Worm (Caenorhabditis elegans): Measurements from ENCODE around the gene tag-191.

DNA sequence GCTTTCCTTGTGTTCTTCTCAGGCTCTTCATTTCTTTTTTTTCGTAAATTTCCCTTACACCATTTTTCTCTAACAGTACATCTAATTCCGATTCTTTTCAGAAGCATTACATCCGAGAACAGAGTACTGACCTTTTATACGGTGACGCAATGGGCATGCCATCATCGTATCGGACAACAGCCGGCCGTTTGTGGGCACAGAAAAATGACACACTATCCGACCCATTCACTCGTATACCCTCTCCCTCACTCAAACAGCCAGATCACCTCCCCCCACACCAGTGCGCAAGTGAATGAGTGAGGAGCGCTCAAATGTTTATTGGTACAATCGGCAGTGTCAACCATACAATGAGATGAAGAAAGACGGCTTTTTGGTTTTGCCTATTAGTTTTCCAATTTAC lies 35.0 kb downstream of the tag-191 start, which contains the start of gene R02D5.24:
- TF ChIP-seq nhr-12 (tag; optimal IDR thresholded peaks at IDR 0.05) (no peak), R02D3.7 (tag; optimal IDR thresholded peaks at IDR 0.05) (no peak), aly-2 (tag; optimal IDR thresholded peaks at IDR 0.05) (no peak), fos-1 (tag; optimal IDR thresholded peaks at IDR 0.05) (no peak), snpc-4 (tag; optimal IDR thresholded peaks at IDR 0.05) (no peak), ceh-82 (tag; optimal IDR thresholded peaks at IDR 0.05) (no peak), nhr-11 (tag; optimal IDR thresholded peaks at IDR 0.05) (no peak), mdl-1 (tag; optimal IDR thresholded peaks at IDR 0.05) (no peak), nhr-21 (tag; optimal IDR thresholded peaks at IDR 0.05) (no peak), lsy-2 (tag; optimal IDR thresholded peaks at IDR 0.05) (no peak)

Measured in whole organism, L2 larva.